Fruit fly (Drosophila melanogaster): ENCODE results near the gene PCID2.

PCID2 gene

dm6 chr3L:11593778-11594177 is 32.5 kb upstream of the PCID2 start (continued):
- no peak for TF ChIP-seq Blimp-1 (GFP tag; optimal IDR thresholded peaks at IDR 0.05)
- TF ChIP-seq CG11902 (GFP tag; optimal IDR thresholded peaks at IDR 0.05): no peak
- TF ChIP-seq Hr4 (GFP tag; optimal IDR thresholded peaks at IDR 0.05): peak; percentile 42
- TF ChIP-seq CG3032 (tag; optimal IDR thresholded peaks at IDR 0.05): peak; percentile 35
- TF ChIP-seq acj6 (GFP tag; optimal IDR thresholded peaks at IDR 0.05): peak; percentile 21
- TF ChIP-seq esn (GFP tag; optimal IDR thresholded peaks at IDR 0.05): peak; percentile 17
- TF ChIP-seq lz (GFP tag; optimal IDR thresholded peaks at IDR 0.05): no peak
- TF ChIP-seq Hr39 (GFP tag; optimal IDR thresholded peaks at IDR 0.05): no peak

- TF ChIP-seq Ets21C (GFP tag; optimal IDR thresholded peaks at IDR 0.05) (no peak), Hr38 (GFP tag; optimal IDR thresholded peaks at IDR 0.05) (no peak), Eip78C (GFP tag) (peak; percentile 34), CG10631 (GFP tag; optimal IDR thresholded peaks at IDR 0.05) (no peak), CG7368 (GFP tag; optimal IDR thresholded peaks at IDR 0.05) (peak; percentile 44), CG32006 (GFP tag; optimal IDR thresholded peaks at IDR 0.05) (no peak), CG3032 (tag; optimal IDR thresholded peaks at IDR 0.05) (no peak), CG11294 (GFP tag; IDR thresholded peaks at IDR 0.05) (no peak), CG6163 (GFP tag; IDR thresholded peaks at IDR 0.05) (no peak)
Measured at dm6 chr3L:11596585-11597252, 29.5 kb upstream of the PCID2 start, which contains the start of gene CG7368. CG7368 (plus strand) TSS chr3L:11597202.

dm6 chr3L:11599255-11599654 is 27.0 kb upstream of the PCID2 start:
- TF ChIP-seq CG32006 (GFP tag; optimal IDR thresholded peaks at IDR 0.05) (peak; percentile 54), CG11294 (GFP tag; IDR thresholded peaks at IDR 0.05) (0 out of 2 replicates have a peak, but pooled peaks have one; percentile 7), ss (GFP tag; optimal IDR thresholded peaks at IDR 0.05) (peak in 1 of 2 experiments; percentile 42), CG6808 (GFP tag; optimal IDR thresholded peaks at IDR 0.05) (peak; percentile 32), CG9139 (GFP tag; optimal IDR thresholded peaks at IDR 0.05) (no peak), esn (GFP tag; optimal IDR thresholded peaks at IDR 0.05) (peak; percentile 6), CG1621 (tag; optimal IDR thresholded peaks at IDR 0.05) (no peak), CG3032 (tag; optimal IDR thresholded peaks at IDR 0.05) (peak; percentile 59), achi (GFP tag; optimal IDR thresholded peaks at IDR 0.05) (peak; percentile 44), Hr4 (GFP tag; optimal IDR thresholded peaks at IDR 0.05) (peak; percentile 5), acj6 (GFP tag; optimal IDR thresholded peaks at IDR 0.05) (peak; percentile 40), dsx (GFP tag; optimal IDR thresholded peaks at IDR 0.05; ENCODE audit: poor library complexity, severe bottlenecking) (peak; percentile 41), Ets96B (tag; optimal IDR thresholded peaks at IDR 0.05) (peak; percentile 54), Sox15 (GFP tag; optimal IDR thresholded peaks at IDR 0.05) (no peak), Eip78C (GFP tag) (no peak), CG7368 (GFP tag; optimal IDR thresholded peaks at IDR 0.05) (peak; percentile 63), CG6163 (GFP tag; IDR thresholded peaks at IDR 0.05) (0 out of 3 replicates have a peak, but pooled peaks have one; percentile 23), CG10631 (GFP tag; optimal IDR thresholded peaks at IDR 0.05) (peak; percentile 37), CG11762 (GFP tag; optimal IDR thresholded peaks at IDR 0.05; ENCODE audit: insufficient read depth) (no peak), Ets21C (GFP tag; optimal IDR thresholded peaks at IDR 0.05) (no peak), OdsH (GFP tag; optimal IDR thresholded peaks at IDR 0.05) (peak; percentile 33), CG8632 (GFP tag; optimal IDR thresholded peaks at IDR 0.05) (peak; percentile 11), CG8119 (GFP tag; IDR thresholded peaks at IDR 0.05) (peak; percentile 61), eg (GFP tag; IDR thresholded peaks at IDR 0.05) (0 out of 3 replicates have a peak, but pooled peaks have one; percentile 19), fd59A (GFP tag; optimal IDR thresholded peaks at IDR 0.05) (no peak), CG4318 (GFP tag; optimal IDR thresholded peaks at IDR 0.05) (peak; percentile 1), net (GFP tag; optimal IDR thresholded peaks at IDR 0.05) (peak; percentile 7), CG6792 (GFP tag; optimal IDR thresholded peaks at IDR 0.05) (peak; percentile 12), spab (GFP tag; optimal IDR thresholded peaks at IDR 0.05) (peak; percentile 11), CG11902 (GFP tag; optimal IDR thresholded peaks at IDR 0.05) (no peak), CG34406 (GFP tag; optimal IDR thresholded peaks at IDR 0.05) (peak; percentile 45), pdm3 (GFP tag; optimal IDR thresholded peaks at IDR 0.05) (no peak), CG15336 (GFP tag; IDR thresholded peaks at IDR 0.05) (peak; percentile 42)
